Fruit fly (Drosophila melanogaster) whole organism, embryonic: ENCODE measurements around the gene Lcp65Ab1.

ENCODE experiments used
- Atf-2 ChIP-seq: fragments of 200-800 bp; sonication (Bioruptor generic); optimal IDR thresholded peaks from 2 replicates; lab custom pipeline; 2016; ENCODE audit warnings: missing biosample characterization, missing genetic modification characterization
- Blimp-1 ChIP-seq: fragments of 200-800 bp; sonication (Bioruptor generic); optimal IDR thresholded peaks from 3 replicates; lab custom pipeline; 2018; ENCODE audit warnings: missing biosample characterization, missing genetic modification characterization, mild to moderate bottlenecking, moderate library complexity, missing genetic modification reagents
- CG10321 ChIP-seq: fragments of 200-800 bp; sonication (Bioruptor generic); IDR thresholded peaks from 2 replicates; pipeline ENCODE4 v1.3.6; 2022; ENCODE audit warnings: missing biosample characterization, missing genetic modification characterization
- CG10543 ChIP-seq: fragments of 200-800 bp; sonication (Bioruptor generic); optimal IDR thresholded peaks from 3 replicates; lab custom pipeline; 2017; ENCODE audit warnings: missing biosample characterization, mild to moderate bottlenecking, missing genetic modification characterization, moderate library complexity
- CG10565 ChIP-seq: fragments of 200-800 bp; sonication (Bioruptor generic); optimal IDR thresholded peaks from 3 replicates; lab custom pipeline; 2016; ENCODE audit warnings: missing biosample characterization, mild to moderate bottlenecking, missing genetic modification characterization
- CG10979 ChIP-seq: fragments of 200-800 bp; sonication (Bioruptor generic); optimal IDR thresholded peaks from 2 replicates; lab custom pipeline; 2018; ENCODE audit warnings: missing biosample characterization, mild to moderate bottlenecking, missing genetic modification characterization, moderate library complexity
- CG12155 ChIP-seq: fragments of 200-800 bp; sonication (Bioruptor generic); optimal IDR thresholded peaks from 3 replicates; lab custom pipeline; 2016; ENCODE audit warnings: missing biosample characterization, missing genetic modification characterization
- CG13287 ChIP-seq: fragments of 200-800 bp; sonication (Bioruptor generic); IDR thresholded peaks from 2 replicates; pipeline ENCODE4 v1.3.6; 2022; ENCODE audit warnings: missing biosample characterization, missing genetic modification characterization; ENCODE audit not compliant: partially characterized antibody
- CG14710 ChIP-seq: fragments of 200-800 bp; sonication (Bioruptor generic); optimal IDR thresholded peaks from 3 replicates; lab custom pipeline; 2019; ENCODE audit warnings: missing biosample characterization, mild to moderate bottlenecking, missing genetic modification characterization, moderate library complexity
- CG15696 ChIP-seq: fragments of 200-800 bp; sonication (Bioruptor generic); optimal IDR thresholded peaks from 2 replicates; lab custom pipeline; 2019; ENCODE audit warnings: missing biosample characterization, mild to moderate bottlenecking, missing genetic modification characterization, moderate library complexity
- CG16813 ChIP-seq: fragments of 200-800 bp; sonication (Bioruptor generic); IDR thresholded peaks from 3 replicates; pipeline ENCODE4 v1.3.6; 2022; ENCODE audit warnings: missing biosample characterization, missing genetic modification characterization; ENCODE audit not compliant: partially characterized antibody
- CG17361 ChIP-seq: fragments of 200-800 bp; sonication (Bioruptor generic); IDR thresholded peaks from 3 replicates; pipeline ENCODE4 v1.3.6; 2022; ENCODE audit warnings: missing biosample characterization, missing genetic modification characterization
- CG1832 ChIP-seq: fragments of 200-800 bp; sonication (Bioruptor generic); optimal IDR thresholded peaks from 2 replicates; lab custom pipeline; 2017; ENCODE audit warnings: missing biosample characterization, mild to moderate bottlenecking, missing genetic modification characterization, inconsistent platforms
- CG2116 ChIP-seq: fragments of 200-800 bp; sonication (Bioruptor generic); optimal IDR thresholded peaks from 3 replicates; lab custom pipeline; 2018; ENCODE audit warnings: missing biosample characterization, mild to moderate bottlenecking, missing genetic modification characterization
- CG2712 ChIP-seq: fragments of 200-800 bp; optimal IDR thresholded peaks from 3 replicates; lab custom pipeline; 2019; ENCODE audit warnings: missing biosample characterization, mild to moderate bottlenecking, missing genetic modification characterization, moderate library complexity
- CG30403 ChIP-seq: fragments of 200-800 bp; sonication (Bioruptor generic); optimal IDR thresholded peaks from 3 replicates; lab custom pipeline; 2016; ENCODE audit warnings: missing biosample characterization, missing genetic modification characterization
- CG32532 ChIP-seq: fragments of 200-800 bp; sonication (Bioruptor generic); IDR thresholded peaks from 2 replicates; pipeline ENCODE4 v1.3.6; 2022; ENCODE audit warnings: missing biosample characterization, missing genetic modification characterization
- CG33213 ChIP-seq: fragments of 200-800 bp; sonication (Bioruptor generic); optimal IDR thresholded peaks from 3 replicates; lab custom pipeline; 2016; ENCODE audit warnings: missing biosample characterization, missing genetic modification characterization
- CG3995 ChIP-seq: fragments of 200-800 bp; sonication (Bioruptor generic); optimal IDR thresholded peaks from 3 replicates; lab custom pipeline; 2016; ENCODE audit warnings: missing biosample characterization, missing genetic modification characterization
- CG4424 ChIP-seq: fragments of 200-800 bp; sonication (Bioruptor generic); optimal IDR thresholded peaks from 3 replicates; lab custom pipeline; 2016; ENCODE audit warnings: missing biosample characterization, missing genetic modification characterization
- CG4820 ChIP-seq: fragments of 200-800 bp; sonication (Bioruptor generic); optimal IDR thresholded peaks from 3 replicates; lab custom pipeline; 2016; ENCODE audit warnings: missing biosample characterization, missing genetic modification characterization
- CG8290 ChIP-seq, 3 experiments: fragments of 200-800 bp; sonication (Bioruptor generic); optimal IDR thresholded peaks; 2 replicates each; lab custom pipeline; 2016 to 2019; ENCODE audit warnings: missing biosample characterization in 3 of 3, missing genetic modification characterization in 3 of 3, mild to moderate bottlenecking in 2 of 3, moderate library complexity in 1 of 3
- CrebB ChIP-seq: fragments of 200-800 bp; sonication (Bioruptor generic); optimal IDR thresholded peaks from 3 replicates; lab custom pipeline; 2018; ENCODE audit warnings: missing biosample characterization, mild to moderate bottlenecking, missing genetic modification characterization
- Ets65A ChIP-seq: fragments of 200-800 bp; sonication (Bioruptor generic); peaks from one replicate; lab custom pipeline; 2016; ENCODE audit warnings: missing biosample characterization, missing genetic modification characterization
- Ets97D ChIP-seq: fragments of 200-800 bp; sonication (Bioruptor generic); optimal IDR thresholded peaks from 3 replicates; lab custom pipeline; 2016; ENCODE audit warnings: missing biosample characterization, missing genetic modification characterization
- HHEX ChIP-seq: fragments of 200-800 bp; sonication (Bioruptor generic); optimal IDR thresholded peaks from 3 replicates; lab custom pipeline; 2017; ENCODE audit warnings: missing biosample characterization, mild to moderate bottlenecking, missing genetic modification characterization, missing genetic modification reagents
- HLH4C ChIP-seq: fragments of 200-800 bp; sonication (Bioruptor generic); IDR thresholded peaks from 3 replicates; pipeline ENCODE4 v1.3.6; 2022; ENCODE audit warnings: missing biosample characterization, missing genetic modification characterization; ENCODE audit not compliant: partially characterized antibody
- Hey ChIP-seq: fragments of 200-800 bp; sonication (Bioruptor generic); optimal IDR thresholded peaks from 3 replicates; lab custom pipeline; 2018; ENCODE audit warnings: missing biosample characterization, mild to moderate bottlenecking, missing genetic modification characterization
- Med ChIP-seq: fragments of 200-800 bp; sonication (Bioruptor generic); peaks from one replicate; lab custom pipeline; 2016; ENCODE audit warnings: missing biosample characterization, missing genetic modification characterization, mild to moderate bottlenecking, inconsistent platforms, moderate library complexity
- Nf-YB ChIP-seq: fragments of 200-800 bp; sonication (Bioruptor generic); optimal IDR thresholded peaks from 3 replicates; lab custom pipeline; 2019; ENCODE audit warnings: missing biosample characterization, mild to moderate bottlenecking, missing genetic modification characterization, moderate library complexity
- Nf-YC ChIP-seq: fragments of 200-800 bp; optimal IDR thresholded peaks from 3 replicates; lab custom pipeline; 2019; ENCODE audit warnings: missing biosample characterization, mild to moderate bottlenecking, missing genetic modification characterization, moderate library complexity
- Sin3A ChIP-seq: fragments of >200 bp; optimal IDR thresholded peaks from 2 replicates; lab custom pipeline; 2018
- Stat92E ChIP-seq, 3 experiments: fragments of >200 bp in 2 of 3; fragments of 200-800 bp in 1 of 3; sonication (Bioruptor generic) in 1 of 3; optimal IDR thresholded peaks; 2 replicates each; lab custom pipeline; 2017 to 2019; ENCODE audit warnings: missing biosample characterization in 3 of 3, missing genetic modification characterization in 3 of 3, mild to moderate bottlenecking in 1 of 3, moderate library complexity in 1 of 3
- ab ChIP-seq: fragments of 200-800 bp; sonication (Bioruptor generic); optimal IDR thresholded peaks from 2 replicates; lab custom pipeline; 2016; ENCODE audit warnings: missing biosample characterization, missing genetic modification characterization
- bbx ChIP-seq: fragments of 200-800 bp; sonication (Bioruptor generic); IDR thresholded peaks from 2 replicates; pipeline ENCODE4 v1.3.6; 2022; ENCODE audit warnings: missing biosample characterization, missing genetic modification characterization; ENCODE audit not compliant: partially characterized antibody
- btn ChIP-seq: fragments of 200-800 bp; sonication (Bioruptor generic); optimal IDR thresholded peaks from 2 replicates; lab custom pipeline; 2016; ENCODE audit warnings: missing biosample characterization, missing genetic modification characterization
- chn ChIP-seq: fragments of 200-800 bp; sonication (Bioruptor generic); optimal IDR thresholded peaks from 2 replicates; lab custom pipeline; 2016; ENCODE audit warnings: missing biosample characterization, missing genetic modification characterization
- eve ChIP-seq, 2 experiments: fragments of >200 bp; optimal IDR thresholded peaks; 2 replicates each; lab custom pipeline; 2017; ENCODE audit warnings: missing biosample characterization in 2 of 2, missing genetic modification characterization in 2 of 2
- fd3F ChIP-seq: fragments of 200-800 bp; sonication (Bioruptor generic); optimal IDR thresholded peaks from 2 replicates; lab custom pipeline; 2018; ENCODE audit warnings: missing biosample characterization, mild to moderate bottlenecking, missing genetic modification characterization, moderate library complexity
- grau ChIP-seq: fragments of 200-800 bp; optimal IDR thresholded peaks from 3 replicates; lab custom pipeline; 2019; ENCODE audit warnings: missing biosample characterization, mild to moderate bottlenecking, missing genetic modification characterization, moderate library complexity
- klu ChIP-seq: fragments of 200-800 bp; sonication (Bioruptor generic); IDR thresholded peaks from 2 replicates; pipeline ENCODE4 v1.3.6; 2022; ENCODE audit warnings: missing biosample characterization, missing genetic modification characterization
- p53 ChIP-seq: fragments of 200-800 bp; sonication (Bioruptor generic); optimal IDR thresholded peaks from 2 replicates; lab custom pipeline; 2016; ENCODE audit warnings: missing biosample characterization, missing genetic modification characterization
- scrt ChIP-seq: fragments of 200-800 bp; sonication (Bioruptor generic); optimal IDR thresholded peaks from 2 replicates; lab custom pipeline; 2018; ENCODE audit warnings: missing biosample characterization, mild to moderate bottlenecking, missing genetic modification characterization, moderate library complexity
- sens ChIP-seq: fragments of 200-800 bp; sonication (Bioruptor generic); peaks from one replicate; lab custom pipeline; 2016; ENCODE audit warnings: missing biosample characterization, missing genetic modification characterization
- sima ChIP-seq: fragments of 200-800 bp; sonication (Bioruptor generic); optimal IDR thresholded peaks from 2 replicates; lab custom pipeline; 2016; ENCODE audit warnings: missing biosample characterization, missing genetic modification characterization
- slou ChIP-seq: fragments of 200-800 bp; sonication (Bioruptor generic); optimal IDR thresholded peaks from 3 replicates; lab custom pipeline; 2016; ENCODE audit warnings: missing biosample characterization, missing genetic modification characterization
- stc ChIP-seq: fragments of 200-800 bp; sonication (Bioruptor generic); IDR thresholded peaks from 2 replicates; pipeline ENCODE4 v1.3.6; 2022; ENCODE audit warnings: missing biosample characterization, missing genetic modification characterization
- vnd ChIP-seq: fragments of 200-800 bp; sonication (Bioruptor generic); IDR thresholded peaks from 3 replicates; pipeline ENCODE4 v1.3.6; 2022; ENCODE audit warnings: missing biosample characterization, missing genetic modification characterization; ENCODE audit not compliant: partially characterized antibody

Gene Lcp65Ab1

DNA sequence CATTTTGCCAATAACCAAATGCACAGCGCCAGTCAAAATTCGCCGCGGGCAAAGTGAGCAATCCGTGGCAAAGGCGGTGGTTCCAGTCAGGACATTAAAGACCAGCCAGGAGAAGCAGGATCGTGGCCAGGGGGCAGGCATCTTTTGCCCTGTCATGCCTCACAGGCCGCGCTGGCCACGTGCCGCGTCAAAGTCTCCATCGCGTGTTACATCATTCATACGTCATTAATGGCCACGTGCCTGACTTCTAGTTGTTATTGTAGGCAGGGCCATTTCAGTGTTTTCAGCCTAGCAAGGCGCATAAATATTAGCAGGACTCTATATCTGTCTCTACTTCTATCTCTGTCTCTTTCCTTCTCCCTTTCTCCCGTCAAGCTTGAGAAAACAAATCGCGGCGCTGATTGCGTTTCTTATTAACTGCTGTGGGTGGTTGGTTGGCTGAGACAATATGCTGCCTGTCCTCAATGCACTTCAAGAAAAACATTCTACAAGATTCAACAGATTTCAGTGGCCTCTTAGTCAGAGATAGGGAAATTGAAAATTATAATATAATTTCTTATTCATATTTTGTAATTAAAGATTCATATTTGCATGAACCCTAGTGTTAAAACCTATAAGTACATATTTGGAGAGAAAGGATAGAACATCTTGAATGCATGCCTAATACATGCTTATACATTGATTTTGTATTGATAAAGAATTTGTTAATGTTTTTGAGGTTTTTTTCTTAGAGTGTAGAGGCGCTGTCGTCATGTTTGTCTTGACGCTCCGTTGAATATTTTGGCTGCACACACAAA lies 40.9 kb upstream of the Lcp65Ab1 start (continued):
- no peak for TF ChIP-seq Ets97D (GFP tag; lab: Kevin White, UChicago)
- no peak for TF ChIP-seq scrt (GFP tag; lab: Kevin White, UChicago)
- no peak for TF ChIP-seq vnd (GFP tag; lab: Robert Waterston, UW)
- TF ChIP-seq bbx: no peak
- no peak for TF ChIP-seq grau
- TF ChIP-seq chn: no peak
- no peak for TF ChIP-seq CG13287 (GFP tag; lab: Robert Waterston, UW)
- no peak for TF ChIP-seq CG4424 (GFP tag; lab: Kevin White, UChicago)
- TF ChIP-seq CG4820: no peak
- TF ChIP-seq Blimp-1: peak; percentile 47
- peak; percentile 37 for TF ChIP-seq Med (GFP tag; lab: Kevin White, UChicago)
- TF ChIP-seq CG10543 (GFP tag; lab: Kevin White, UChicago): no peak
- no peak for TF ChIP-seq ab (GFP tag; lab: Kevin White, UChicago)
- peak; percentile 6 for TF ChIP-seq sens (GFP tag; lab: Kevin White, UChicago)
- peak; percentile 25 for TF ChIP-seq CG15696 (tag; lab: Kevin White, UChicago)
- TF ChIP-seq slou (GFP tag; lab: Kevin White, UChicago): no peak
- no peak for TF ChIP-seq klu (GFP tag; lab: Robert Waterston, UW)
- no peak for TF ChIP-seq CrebB (tag; lab: Kevin White, UChicago)
- TF ChIP-seq p53 (GFP tag; lab: Kevin White, UChicago): no peak
- TF ChIP-seq HHEX (GFP tag; lab: Kevin White, UChicago): no peak
- TF ChIP-seq CG10979 (tag; lab: Kevin White, UChicago): peak; percentile 54
- TF ChIP-seq Hey (tag; lab: Kevin White, UChicago): peak; percentile 100
- peak; percentile 60 for TF ChIP-seq CG2712 (tag; lab: Kevin White, UChicago)
- no peak for TF ChIP-seq CG2116
- TF ChIP-seq CG8290 (GFP tag; optimal IDR thresholded peaks at IDR 0.05; lab: Kevin White, UChicago): no peak
- TF ChIP-seq CG8290 (tag; optimal IDR thresholded peaks at IDR 0.05; lab: Kevin White, UChicago): no peak
- TF ChIP-seq CG12155 (GFP tag; lab: Kevin White, UChicago): no peak

DNA sequence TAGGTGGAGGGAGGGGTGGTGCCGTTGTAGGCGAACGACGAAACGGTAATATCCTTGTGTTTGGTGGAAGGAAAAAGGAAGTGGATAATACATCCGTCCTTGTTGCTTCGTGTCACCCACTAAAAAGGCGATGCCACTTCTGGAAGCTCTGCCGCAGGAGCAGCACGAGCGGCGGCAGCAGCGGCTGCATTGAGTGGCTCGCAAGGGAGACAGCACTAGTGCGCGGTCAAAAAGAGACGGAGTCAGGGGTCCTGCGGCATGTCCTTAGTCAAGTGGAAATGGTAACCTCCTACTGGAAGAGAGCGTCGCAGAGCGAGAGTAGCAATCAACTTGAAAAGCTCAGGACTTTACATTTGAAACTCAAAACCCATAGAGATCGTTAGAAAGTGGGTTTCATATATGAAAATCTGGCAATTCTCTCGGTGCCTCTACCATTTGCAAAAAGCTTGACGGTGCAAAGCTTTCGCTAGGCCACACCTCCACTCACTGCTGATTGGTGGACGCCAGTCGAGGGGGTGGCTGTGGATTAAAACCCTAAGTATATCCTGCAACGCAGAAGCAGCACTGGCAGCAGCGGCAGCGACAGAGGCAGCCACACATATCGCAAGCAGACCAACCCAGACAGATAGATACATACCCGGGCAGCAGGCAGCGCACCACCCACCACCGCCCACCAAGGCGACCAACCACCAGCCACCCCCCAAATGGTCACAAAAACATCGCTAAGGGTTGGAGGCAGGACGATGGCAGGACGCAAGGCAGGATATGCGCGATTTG lies 38.5 kb upstream of the Lcp65Ab1 start:
- no peak for TF ChIP-seq CG10565
- TF ChIP-seq CG1832 (GFP tag; lab: Kevin White, UChicago): peak; percentile 49
- TF ChIP-seq CG16813: no peak
- TF ChIP-seq fd3F (GFP tag; lab: Kevin White, UChicago): no peak
- TF ChIP-seq Sin3A (lab: Kevin White, UChicago): no peak
- no peak for TF ChIP-seq stc (GFP tag; lab: Robert Waterston, UW)
- no peak for TF ChIP-seq btn (GFP tag; lab: Kevin White, UChicago)
- no peak for TF ChIP-seq CG3995 (GFP tag; lab: Kevin White, UChicago)
- no peak for TF ChIP-seq HLH4C
- TF ChIP-seq CG17361 (GFP tag; lab: Robert Waterston, UW): no peak
- TF ChIP-seq CG10321 (GFP tag; lab: Robert Waterston, UW): peak; percentile 43; the same call in 1 of the 2 replicates
- no peak for TF ChIP-seq sima (GFP tag; lab: Kevin White, UChicago)
- no peak for TF ChIP-seq eve (GFP tag; optimal IDR thresholded peaks at IDR 0.05; lab: Kevin White, UChicago)
- peak; percentile 87 for TF ChIP-seq Ets65A (GFP tag; lab: Kevin White, UChicago)
- TF ChIP-seq Nf-YC (tag; lab: Kevin White, UChicago): peak; percentile 96
- no peak for TF ChIP-seq Atf-2 (GFP tag; lab: Kevin White, UChicago)
- peak; percentile 95 for TF ChIP-seq Nf-YB (GFP tag; lab: Kevin White, UChicago)
- no peak for TF ChIP-seq sens (GFP tag; lab: Kevin White, UChicago)
- TF ChIP-seq CG30403 (GFP tag; lab: Kevin White, UChicago): no peak
- TF ChIP-seq Stat92E (GFP tag; optimal IDR thresholded peaks at IDR 0.05; lab: Kevin White, UChicago): no peak
- no peak for TF ChIP-seq CG14710 (tag; lab: Kevin White, UChicago)
- TF ChIP-seq CG33213: no peak
- TF ChIP-seq CG32532 (GFP tag; lab: Robert Waterston, UW): no peak
